Worm (Caenorhabditis elegans): Measurements from ENCODE around the gene srw-29.

ce11 chrV:16393728-16394127 is 30.6 kb downstream of the srw-29 start, which contains the start of gene srd-63:
- TF ChIP-seq unc-62 (GFP tag; optimal IDR thresholded peaks at IDR 0.05) (no peak), mep-1 (tag; optimal IDR thresholded peaks at IDR 0.05) (no peak), sem-2 (GFP tag; optimal IDR thresholded peaks at IDR 0.05) (no peak), unc-39 (tag; optimal IDR thresholded peaks at IDR 0.05) (no peak), nhr-237 (tag; optimal IDR thresholded peaks at IDR 0.05) (no peak), lin-13 (tag; optimal IDR thresholded peaks at IDR 0.05) (no peak), elt-3 (tag; optimal IDR thresholded peaks at IDR 0.05) (no peak), mab-5 (tag; optimal IDR thresholded peaks at IDR 0.05) (no peak), tbx-8 (GFP tag; optimal IDR thresholded peaks at IDR 0.05) (no peak), snpc-4 (tag; optimal IDR thresholded peaks at IDR 0.05) (no peak)
